Fruit fly (Drosophila melanogaster) S2 (cell line): Measurements from ENCODE around the gene Ras85D.

Experiments used
- CG8478 ChIP-seq: fragments of >200 bp; optimal IDR thresholded peaks from 2 replicates; lab custom pipeline; 2018
- CTCF ChIP-seq, 2 experiments: fragments of >200 bp; optimal IDR thresholded peaks; 2 replicates each; lab custom pipeline; 2018

Gene Ras85D

dm6 chr3R:9533181-9534124, 20.6 kb upstream of the Ras85D start:
- TF ChIP-seq CG8478 (lab: Kevin White, UChicago) (no peak), CTCF (optimal IDR thresholded peaks at IDR 0.05; lab: Kevin White, UChicago) (no peak)

- no peak for TF ChIP-seq CTCF (optimal IDR thresholded peaks at IDR 0.05; lab: Kevin White, UChicago)
Observed at dm6 chr3R:9532437-9533180, 19.7 kb upstream of the Ras85D start, which contains the start of gene by. Gene by, minus strand, starts transcription at chr3R:9533011.

- TF ChIP-seq CG8478 (lab: Kevin White, UChicago) (no peak), CTCF (optimal IDR thresholded peaks at IDR 0.05; lab: Kevin White, UChicago) (no peak)
Observed at dm6 chr3R:9529913-9530312, 17.0 kb upstream of the Ras85D start.

- no peak for TF ChIP-seq CTCF (optimal IDR thresholded peaks at IDR 0.05; lab: Kevin White, UChicago)
- TF ChIP-seq CG8478 (lab: Kevin White, UChicago) = no peak
Observed at dm6 chr3R:9529387-9529897, 16.6 kb upstream of the Ras85D start.

- no peak for TF ChIP-seq CG8478 (lab: Kevin White, UChicago)
Observed at dm6 chr3R:9527907-9528842, 15.3 kb upstream of the Ras85D start.

dm6 chr3R:9516400-9516852, 3.6 kb upstream of the Ras85D start:
- TF ChIP-seq CG8478 (lab: Kevin White, UChicago) = no peak
- TF ChIP-seq CTCF (optimal IDR thresholded peaks at IDR 0.05; lab: Kevin White, UChicago) = no peak

- TF ChIP-seq CG8478 (lab: Kevin White, UChicago) = no peak
- peak; percentile 58 to 61 for TF ChIP-seq CTCF (optimal IDR thresholded peaks at IDR 0.05; lab: Kevin White, UChicago)
Observed at dm6 chr3R:9515860-9516344, 3.0 kb upstream of the Ras85D start, which contains the start of the genes mRpL47, CG8176 and Kdm3. Gene mRpL47, minus strand, starts transcription at chr3R:9515908. Gene CG8176, plus strand, starts transcription at chr3R:9516007. Gene Kdm3, plus strand, starts transcription at chr3R:9516007.

dm6 chr3R:9512193-9513051, 445 bp downstream of the Ras85D start:
- no peak for TF ChIP-seq CTCF (optimal IDR thresholded peaks at IDR 0.05; lab: Kevin White, UChicago)
- no peak for TF ChIP-seq CG8478 (lab: Kevin White, UChicago)

- TF ChIP-seq CTCF (optimal IDR thresholded peaks at IDR 0.05; lab: Kevin White, UChicago) (no peak), CG8478 (lab: Kevin White, UChicago) (no peak)
Observed at dm6 chr3R:9510070-9510518, 2.8 kb downstream of the Ras85D start, which contains the start of gene rump. Gene rump, minus strand, starts transcription at chr3R:9510324.

dm6 chr3R:9504355-9504754, 8.5 kb downstream of the Ras85D start, which contains the start of gene CG8149:
Gene CG8149, plus strand, starts transcription at chr3R:9504656.
- no peak for TF ChIP-seq CTCF (optimal IDR thresholded peaks at IDR 0.05; lab: Kevin White, UChicago)
- TF ChIP-seq CG8478 (lab: Kevin White, UChicago) = no peak

- no peak for TF ChIP-seq CTCF (optimal IDR thresholded peaks at IDR 0.05; lab: Kevin White, UChicago)
- TF ChIP-seq CG8478 (lab: Kevin White, UChicago) = no peak
Observed at dm6 chr3R:9503329-9504088, 9.4 kb downstream of the Ras85D start.

dm6 chr3R:9502416-9502763, 10.5 kb downstream of the Ras85D start, which contains the start of gene RhoL:
Gene RhoL, minus strand, starts transcription at chr3R:9502581.
- TF ChIP-seq CG8478 (lab: Kevin White, UChicago) (no peak), CTCF (optimal IDR thresholded peaks at IDR 0.05; lab: Kevin White, UChicago) (no peak)
